Worm (Caenorhabditis elegans): ENCODE measurements around the gene C29A12.1.

The C29A12.1 gene

DNA sequence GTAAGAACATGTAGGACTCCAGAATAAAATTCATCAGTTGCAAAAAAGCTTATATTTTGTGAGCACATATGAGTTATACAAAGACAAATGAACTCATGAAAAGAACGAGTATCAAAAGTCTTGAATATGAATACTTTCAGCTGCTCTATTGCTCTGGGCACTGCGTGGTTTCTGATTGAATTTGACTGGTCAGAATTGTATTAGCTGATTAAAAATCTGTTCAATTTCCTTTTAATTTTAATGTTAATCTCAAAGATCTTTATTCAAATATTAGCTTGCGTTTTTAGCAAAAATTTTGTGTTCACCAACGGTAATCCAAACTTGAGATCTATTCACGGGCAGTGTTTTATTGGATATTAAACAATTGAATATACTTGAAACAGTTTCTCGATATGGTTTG, 15.2 kb downstream of the C29A12.1 start, which contains the start of gene srh-184:
TSS of gene srh-184 (minus strand) at position 101 of the 400 bp plus-strand sequence.
- no peak for TF ChIP-seq ztf-11 (tag; optimal IDR thresholded peaks at IDR 0.05)
- no peak for TF ChIP-seq alr-1 (tag; optimal IDR thresholded peaks at IDR 0.05)
- no peak for TF ChIP-seq nhr-237 (tag; optimal IDR thresholded peaks at IDR 0.05)
- TF ChIP-seq egl-27 (tag; optimal IDR thresholded peaks at IDR 0.05), result no peak
- no peak for TF ChIP-seq ZK546.5 (tag; optimal IDR thresholded peaks at IDR 0.05)
- no peak for TF ChIP-seq Y55F3AM.14 (GFP tag; optimal IDR thresholded peaks at IDR 0.05)
- no peak for TF ChIP-seq unc-55 (GFP tag; optimal IDR thresholded peaks at IDR 0.05)
- TF ChIP-seq ama-1 (optimal IDR thresholded peaks at IDR 0.05), result no peak
- no peak for TF ChIP-seq lin-11 (tag; optimal IDR thresholded peaks at IDR 0.05)
- TF ChIP-seq gmeb-1 (tag; optimal IDR thresholded peaks at IDR 0.05), result no peak
- no peak for TF ChIP-seq C34F6.9 (tag; optimal IDR thresholded peaks at IDR 0.05)
- TF ChIP-seq fos-1 (tag; optimal IDR thresholded peaks at IDR 0.05), result no peak
- TF ChIP-seq mdl-1 (tag; optimal IDR thresholded peaks at IDR 0.05), result no peak
- TF ChIP-seq crh-2 (tag; optimal IDR thresholded peaks at IDR 0.05), result no peak
- TF ChIP-seq mab-5 (tag; optimal IDR thresholded peaks at IDR 0.05), result no peak
- no peak for TF ChIP-seq F13H6.1 (tag; optimal IDR thresholded peaks at IDR 0.05)

- no peak for TF ChIP-seq snpc-4 (tag; optimal IDR thresholded peaks at IDR 0.05)
- no peak for TF ChIP-seq alr-1 (tag; optimal IDR thresholded peaks at IDR 0.05)
- no peak for TF ChIP-seq egl-27 (tag; optimal IDR thresholded peaks at IDR 0.05)
- no peak for TF ChIP-seq ceh-16 (tag; optimal IDR thresholded peaks at IDR 0.05)
- no peak for TF ChIP-seq nhr-25 (tag; optimal IDR thresholded peaks at IDR 0.05)
- no peak for TF ChIP-seq nhr-12 (tag; optimal IDR thresholded peaks at IDR 0.05)
- TF ChIP-seq mab-5 (tag; optimal IDR thresholded peaks at IDR 0.05), result no peak
- no peak for TF ChIP-seq nhr-23 (tag; optimal IDR thresholded peaks at IDR 0.05)
- no peak for TF ChIP-seq elt-1 (tag; optimal IDR thresholded peaks at IDR 0.05)
Measured at ce11 chrV:10795494-10795893, 17.8 kb downstream of the C29A12.1 start, which contains the start of gene D1054.19. D1054.19 (plus strand) TSS chrV:10795794.

- no peak for TF ChIP-seq sma-9 (GFP tag; optimal IDR thresholded peaks at IDR 0.05)
- TF ChIP-seq sma-9 (tag; optimal IDR thresholded peaks at IDR 0.05), result no peak
- no peak for TF ChIP-seq sem-4 (tag; optimal IDR thresholded peaks at IDR 0.05)
- TF ChIP-seq lin-39 (tag; optimal IDR thresholded peaks at IDR 0.05), result no peak
- TF ChIP-seq mbf-1 (tag; optimal IDR thresholded peaks at IDR 0.05), result no peak
- no peak for TF ChIP-seq nhr-23 (tag; optimal IDR thresholded peaks at IDR 0.05)
- no peak for TF ChIP-seq nhr-12 (tag; optimal IDR thresholded peaks at IDR 0.05)
- TF ChIP-seq R02D3.7 (tag; optimal IDR thresholded peaks at IDR 0.05), result no peak
- no peak for TF ChIP-seq ama-1 (optimal IDR thresholded peaks at IDR 0.05)
- no peak for TF ChIP-seq blmp-1 (tag; optimal IDR thresholded peaks at IDR 0.05; ENCODE audit: insufficient read depth)
- no peak for TF ChIP-seq nhr-6 (tag; optimal IDR thresholded peaks at IDR 0.05)
- TF ChIP-seq lsy-2 (tag; optimal IDR thresholded peaks at IDR 0.05), result no peak
- TF ChIP-seq alr-1 (tag; optimal IDR thresholded peaks at IDR 0.05), result no peak
- TF ChIP-seq gmeb-1 (tag; optimal IDR thresholded peaks at IDR 0.05), result no peak
- TF ChIP-seq zag-1 (tag; optimal IDR thresholded peaks at IDR 0.05), result no peak
- TF ChIP-seq C34F6.9 (tag; optimal IDR thresholded peaks at IDR 0.05), result no peak
Measured at ce11 chrV:10794463-10794862, 18.8 kb downstream of the C29A12.1 start.

- no peak for TF ChIP-seq lin-13 (GFP tag; optimal IDR thresholded peaks at IDR 0.05)
- no peak for TF ChIP-seq nhr-21 (tag; optimal IDR thresholded peaks at IDR 0.05)
- no peak for TF ChIP-seq lin-39 (tag; optimal IDR thresholded peaks at IDR 0.05)
- no peak for TF ChIP-seq nhr-25 (tag; optimal IDR thresholded peaks at IDR 0.05)
- TF ChIP-seq gmeb-1 (tag; optimal IDR thresholded peaks at IDR 0.05), result no peak
- no peak for TF ChIP-seq elt-3 (tag; optimal IDR thresholded peaks at IDR 0.05)
- no peak for TF ChIP-seq dmd-4 (tag; optimal IDR thresholded peaks at IDR 0.05)
- no peak for TF ChIP-seq peb-1 (tag; optimal IDR thresholded peaks at IDR 0.05)
- no peak for TF ChIP-seq nhr-10 (tag; optimal IDR thresholded peaks at IDR 0.05)
- no peak for TF ChIP-seq nhr-23 (tag; optimal IDR thresholded peaks at IDR 0.05)
- no peak for TF ChIP-seq egl-27 (tag; optimal IDR thresholded peaks at IDR 0.05)
- no peak for TF ChIP-seq mdl-1 (tag; optimal IDR thresholded peaks at IDR 0.05)
- no peak for TF ChIP-seq zag-1 (tag; optimal IDR thresholded peaks at IDR 0.05)
Measured at ce11 chrV:10793498-10793897, 19.8 kb downstream of the C29A12.1 start, which contains the start of gene ule-3. ule-3 (plus strand) TSS chrV:10793798.
